Worm (Caenorhabditis elegans): ENCODE results near the gene set-13.

ce11 chrII:2769021-2769420, 47.8 kb upstream of the set-13 start, which contains the start of gene F08D12.7:
- TF ChIP-seq nhr-28 (tag; optimal IDR thresholded peaks at IDR 0.05) (no peak), nhr-11 (tag; optimal IDR thresholded peaks at IDR 0.05) (no peak), snpc-4 (tag; optimal IDR thresholded peaks at IDR 0.05) (no peak), fkh-10 (GFP tag; optimal IDR thresholded peaks at IDR 0.05) (no peak)
